Worm (Caenorhabditis elegans): ENCODE results near the gene attf-3.
A peak's percentile ranks its signal among the peaks of the same experiment; 100 is the strongest.

Gene attf-3

DNA sequence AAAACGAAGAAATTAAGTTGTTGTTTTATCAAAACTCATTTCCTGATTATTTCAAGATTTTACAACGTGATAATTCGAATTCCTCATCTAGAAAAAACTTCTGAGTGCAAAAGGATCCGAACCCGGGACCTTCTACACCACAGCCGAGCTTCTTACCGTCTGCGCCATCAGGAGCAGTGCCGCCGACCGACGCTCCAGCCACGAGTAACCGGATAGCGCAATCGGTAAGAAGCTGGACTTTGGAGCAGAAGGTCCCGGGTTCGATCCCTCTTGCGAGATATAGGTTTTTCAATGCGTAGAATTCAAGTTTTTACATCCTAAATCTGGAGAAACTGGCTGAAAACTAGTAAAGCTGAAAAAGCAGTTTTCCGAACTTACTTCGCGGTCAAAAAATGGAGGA, 32.5 kb downstream of the attf-3 start:
- TF ChIP-seq ceh-14 (tag; optimal IDR thresholded peaks at IDR 0.05) = no peak
- TF ChIP-seq odd-2 (tag; optimal IDR thresholded peaks at IDR 0.05) = no peak
- no peak for TF ChIP-seq ceh-24 (tag; optimal IDR thresholded peaks at IDR 0.05)
- no peak for TF ChIP-seq nhr-11 (tag; optimal IDR thresholded peaks at IDR 0.05)
- no peak for TF ChIP-seq hlh-8 (tag; optimal IDR thresholded peaks at IDR 0.05)
- no peak for TF ChIP-seq ceh-9 (tag; optimal IDR thresholded peaks at IDR 0.05)
- no peak for TF ChIP-seq ceh-2 (tag; optimal IDR thresholded peaks at IDR 0.05)
- TF ChIP-seq ama-1 (optimal IDR thresholded peaks at IDR 0.05) = no peak

- TF ChIP-seq ets-4 (tag; optimal IDR thresholded peaks at IDR 0.05) = no peak
- TF ChIP-seq elt-2 (tag; optimal IDR thresholded peaks at IDR 0.05) = no peak
- no peak for TF ChIP-seq hlh-15 (tag; optimal IDR thresholded peaks at IDR 0.05)
- TF ChIP-seq hlh-13 (GFP tag; optimal IDR thresholded peaks at IDR 0.05) = no peak
- TF ChIP-seq dve-1 (tag; optimal IDR thresholded peaks at IDR 0.05) = no peak
- TF ChIP-seq ztf-16 (tag; optimal IDR thresholded peaks at IDR 0.05) = no peak
- no peak for TF ChIP-seq ceh-24 (tag; optimal IDR thresholded peaks at IDR 0.05)
- TF ChIP-seq rnt-1 (tag; optimal IDR thresholded peaks at IDR 0.05) = no peak
Measured at ce11 chrIII:51622-52021, 34.6 kb downstream of the attf-3 start.

DNA sequence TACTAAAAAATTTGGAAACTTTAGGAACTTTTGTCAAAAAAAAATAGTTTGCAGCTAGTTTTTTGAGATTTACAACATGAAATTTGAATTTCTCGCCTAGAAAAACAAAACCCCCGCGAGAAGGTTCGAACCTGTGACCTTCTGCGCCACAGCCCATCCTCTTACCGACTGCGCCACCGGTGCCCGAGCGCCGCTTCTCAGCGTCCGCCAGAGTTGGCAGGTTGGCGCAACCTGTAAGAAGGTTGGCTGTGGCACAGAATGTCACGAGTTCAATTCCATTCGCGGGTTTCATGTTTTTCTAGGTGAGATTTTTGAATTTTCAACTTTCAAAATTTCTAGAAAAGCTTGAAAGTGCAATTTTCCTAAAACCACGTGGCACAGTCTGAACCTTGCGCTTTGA, 35.8 kb downstream of the attf-3 start:
- TF ChIP-seq ceh-6 (GFP tag; optimal IDR thresholded peaks at IDR 0.05) (no peak), hlh-8 (tag; optimal IDR thresholded peaks at IDR 0.05) (no peak), nhr-232 (tag; optimal IDR thresholded peaks at IDR 0.05) (no peak), tbx-2 (tag; optimal IDR thresholded peaks at IDR 0.05) (no peak), pha-4 (tag; optimal IDR thresholded peaks at IDR 0.05) (no peak)

ce11 chrIII:49064-49463, 37.1 kb downstream of the attf-3 start:
- no peak for TF ChIP-seq nhr-11 (tag; optimal IDR thresholded peaks at IDR 0.05)
- no peak for TF ChIP-seq mec-3 (tag; optimal IDR thresholded peaks at IDR 0.05; ENCODE audit: borderline replicate concordance)
- no peak for TF ChIP-seq pqm-1 (tag; optimal IDR thresholded peaks at IDR 0.05)
- no peak for TF ChIP-seq ceh-22 (tag; optimal IDR thresholded peaks at IDR 0.05)

ce11 chrIII:48329-48728, 37.9 kb downstream of the attf-3 start:
- TF ChIP-seq unc-86 (tag; optimal IDR thresholded peaks at IDR 0.05) (peak; percentile 24), hlh-8 (tag; optimal IDR thresholded peaks at IDR 0.05) (no peak)

DNA sequence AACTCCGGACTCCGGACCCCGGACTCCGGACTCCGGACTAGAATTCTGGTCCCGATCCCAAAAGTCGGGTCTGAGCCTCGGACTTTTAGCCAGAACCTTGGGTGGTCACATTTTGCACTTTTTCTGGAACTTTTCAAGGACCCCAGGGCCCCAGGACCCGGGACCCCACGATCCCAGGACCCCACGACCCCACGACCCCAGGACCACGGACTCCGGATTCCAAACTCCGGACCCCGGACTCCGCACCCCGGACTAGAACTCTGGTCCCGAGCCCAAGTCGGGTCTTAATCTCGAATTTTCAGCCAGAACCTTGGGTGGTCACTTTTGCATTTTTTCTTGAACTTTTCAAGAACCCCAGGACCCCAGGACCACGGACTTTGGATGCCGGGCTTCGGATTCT, 43.5 kb downstream of the attf-3 start:
- TF ChIP-seq Y22D7AL.16 (tag; optimal IDR thresholded peaks at IDR 0.05) (no peak), elt-2 (tag; optimal IDR thresholded peaks at IDR 0.05) (no peak), K02D7.2 (tag; optimal IDR thresholded peaks at IDR 0.05) (no peak), hlh-8 (tag; optimal IDR thresholded peaks at IDR 0.05) (no peak), K09A11.1 (tag; optimal IDR thresholded peaks at IDR 0.05; ENCODE audit: insufficient read depth) (no peak), ref-2 (tag; optimal IDR thresholded peaks at IDR 0.05) (no peak), ets-4 (tag; optimal IDR thresholded peaks at IDR 0.05) (no peak), dmd-4 (tag; optimal IDR thresholded peaks at IDR 0.05; ENCODE audit: borderline replicate concordance) (no peak), ahr-1 (tag; optimal IDR thresholded peaks at IDR 0.05) (no peak), tbx-2 (tag; optimal IDR thresholded peaks at IDR 0.05) (no peak), lim-6 (tag; optimal IDR thresholded peaks at IDR 0.05) (no peak), ceh-30 (tag; optimal IDR thresholded peaks at IDR 0.05) (no peak), fkh-10 (GFP tag; optimal IDR thresholded peaks at IDR 0.05) (no peak)

DNA sequence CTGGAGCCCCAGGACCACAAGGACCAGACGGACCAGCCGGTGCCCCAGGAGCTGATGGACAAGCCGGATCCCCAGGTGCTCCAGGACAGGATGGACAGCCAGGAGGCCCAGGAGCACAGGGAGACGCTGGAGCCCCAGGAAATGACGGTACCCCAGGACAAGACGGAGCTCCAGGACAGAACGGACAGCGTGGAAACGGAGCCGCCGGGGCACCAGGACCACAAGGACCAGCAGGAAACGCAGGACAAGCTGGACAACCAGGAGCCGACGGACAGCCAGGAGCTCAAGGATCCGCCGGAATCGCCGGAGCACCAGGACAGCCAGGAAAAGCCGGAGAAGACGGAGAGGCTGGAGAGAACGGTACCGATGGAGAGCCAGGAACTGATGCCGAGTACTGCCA, 44.7 kb downstream of the attf-3 start:
- no peak for TF ChIP-seq pha-2 (tag; optimal IDR thresholded peaks at IDR 0.05)
- no peak for TF ChIP-seq ceh-30 (tag; optimal IDR thresholded peaks at IDR 0.05)
- TF ChIP-seq madf-2 (tag; optimal IDR thresholded peaks at IDR 0.05) = no peak
- TF ChIP-seq dve-1 (tag; optimal IDR thresholded peaks at IDR 0.05) = no peak
- TF ChIP-seq unc-3 (GFP tag; conservative IDR thresholded peaks at IDR 0.05) = no peak
- TF ChIP-seq unc-3 (tag; optimal IDR thresholded peaks at IDR 0.05) = no peak
- TF ChIP-seq K09A11.1 (tag; optimal IDR thresholded peaks at IDR 0.05; ENCODE audit: insufficient read depth) = no peak
- TF ChIP-seq unc-55 (GFP tag; optimal IDR thresholded peaks at IDR 0.05) = no peak
- TF ChIP-seq hlh-13 (GFP tag; optimal IDR thresholded peaks at IDR 0.05) = no peak
- TF ChIP-seq fkh-6 (tag; optimal IDR thresholded peaks at IDR 0.05) = no peak
- no peak for TF ChIP-seq fkh-10 (GFP tag; optimal IDR thresholded peaks at IDR 0.05)
- TF ChIP-seq ceh-2 (tag; optimal IDR thresholded peaks at IDR 0.05) = no peak
- no peak for TF ChIP-seq dmd-4 (tag; optimal IDR thresholded peaks at IDR 0.05; ENCODE audit: borderline replicate concordance)
- TF ChIP-seq che-1 (tag; optimal IDR thresholded peaks at IDR 0.05) = no peak
- no peak for TF ChIP-seq ceh-18 (tag; optimal IDR thresholded peaks at IDR 0.05)

Measured in whole organism, late embryonic.